Fruit fly (Drosophila melanogaster) whole organism, embryonic: Measurements from ENCODE around the gene ds.

Experiments used
- ATbp ChIP-seq: fragments of 200-800 bp; sonication (Bioruptor generic); optimal IDR thresholded peaks from 2 replicates; lab custom pipeline; 2017; ENCODE audit warnings: missing biosample characterization, mild to moderate bottlenecking, missing genetic modification characterization, missing genetic modification reagents
- CG11723 ChIP-seq: fragments of 200-800 bp; sonication (Bioruptor generic); optimal IDR thresholded peaks from 2 replicates; lab custom pipeline; 2017; ENCODE audit warnings: missing biosample characterization, mild to moderate bottlenecking, missing genetic modification characterization
- CG12769 ChIP-seq: fragments of 200-800 bp; sonication (Bioruptor generic); optimal IDR thresholded peaks from 2 replicates; lab custom pipeline; 2019; ENCODE audit warnings: missing biosample characterization, mild to moderate bottlenecking, missing genetic modification characterization, moderate library complexity
- CG13775 ChIP-seq: fragments of 200-800 bp; sonication (Bioruptor generic); optimal IDR thresholded peaks from 3 replicates; lab custom pipeline; 2017; ENCODE audit warnings: missing biosample characterization, mild to moderate bottlenecking, missing genetic modification characterization
- CG15011 ChIP-seq: fragments of 200-800 bp; sonication (Bioruptor generic); optimal IDR thresholded peaks from 3 replicates; lab custom pipeline; 2018; ENCODE audit warnings: missing biosample characterization, mild to moderate bottlenecking, missing genetic modification characterization
- CG15479 ChIP-seq: fragments of 200-800 bp; sonication (Bioruptor generic); optimal IDR thresholded peaks from 3 replicates; lab custom pipeline; 2019; ENCODE audit warnings: missing biosample characterization, mild to moderate bottlenecking, missing genetic modification characterization, moderate library complexity
- CG1603 ChIP-seq: fragments of 200-800 bp; sonication (Bioruptor generic); optimal IDR thresholded peaks from 2 replicates; lab custom pipeline; 2019; ENCODE audit warnings: missing biosample characterization, mild to moderate bottlenecking, missing genetic modification characterization, moderate library complexity
- CG2199 ChIP-seq: fragments of 200-800 bp; sonication (Bioruptor generic); IDR thresholded peaks from 3 replicates; pipeline ENCODE4 v1.3.6; 2022; ENCODE audit warnings: missing biosample characterization, missing genetic modification characterization
- CG30020 ChIP-seq: fragments of 200-800 bp; optimal IDR thresholded peaks from 2 replicates; lab custom pipeline; 2019; ENCODE audit warnings: missing biosample characterization, mild to moderate bottlenecking, missing genetic modification characterization, moderate library complexity
- CG32772 ChIP-seq: fragments of 200-800 bp; sonication (Bioruptor generic); IDR thresholded peaks from 2 replicates; pipeline ENCODE4 v1.3.6; 2022; ENCODE audit warnings: missing biosample characterization, missing genetic modification characterization
- CG34224 ChIP-seq: fragments of 200-800 bp; sonication (Bioruptor generic); IDR thresholded peaks from 3 replicates; pipeline ENCODE4 v1.3.6; 2022; ENCODE audit warnings: missing biosample characterization, missing genetic modification characterization; ENCODE audit not compliant: partially characterized antibody
- CG34376 ChIP-seq: fragments of 200-800 bp; sonication (Bioruptor generic); optimal IDR thresholded peaks from 2 replicates; lab custom pipeline; 2018; ENCODE audit warnings: missing biosample characterization, mild to moderate bottlenecking, missing genetic modification characterization
- CG4707 ChIP-seq: fragments of 200-800 bp; sonication (Bioruptor generic); optimal IDR thresholded peaks from 2 replicates; lab custom pipeline; 2018; ENCODE audit warnings: missing biosample characterization, mild to moderate bottlenecking, missing genetic modification characterization, moderate library complexity
- CG7271 ChIP-seq: fragments of 200-800 bp; sonication (Bioruptor generic); optimal IDR thresholded peaks from 2 replicates; lab custom pipeline; 2018; ENCODE audit warnings: missing biosample characterization, mild to moderate bottlenecking, missing genetic modification characterization, moderate library complexity
- CHES-1-like ChIP-seq: fragments of 200-800 bp; sonication (Bioruptor generic); optimal IDR thresholded peaks from 2 replicates; lab custom pipeline; 2016; ENCODE audit warnings: missing biosample characterization, missing genetic modification characterization
- CTCF ChIP-seq: fragments of 200-800 bp; sonication (Bioruptor generic); optimal IDR thresholded peaks from 2 replicates; lab custom pipeline; 2017; ENCODE audit warnings: missing biosample characterization, mild to moderate bottlenecking, missing genetic modification characterization, moderate library complexity
- Deaf1 ChIP-seq: fragments of 200-800 bp; optimal IDR thresholded peaks from 3 replicates; lab custom pipeline; 2019; ENCODE audit warnings: missing biosample characterization, mild to moderate bottlenecking, missing genetic modification characterization, moderate library complexity
- Dfd ChIP-seq, 2 experiments: fragments of >200 bp; optimal IDR thresholded peaks; 2 replicates each; lab custom pipeline; 2017; ENCODE audit warnings: missing biosample characterization in 2 of 2, missing genetic modification characterization in 2 of 2
- Drgx ChIP-seq: fragments of 200-800 bp; sonication (Bioruptor generic); IDR thresholded peaks from 2 replicates; pipeline ENCODE4 v1.3.6; 2022; ENCODE audit warnings: missing biosample characterization, missing genetic modification characterization
- Hr51 ChIP-seq, 2 experiments: fragments of 200-800 bp; sonication (Bioruptor generic); optimal IDR thresholded peaks; 2 replicates in 1 of 2; 3 replicates in 1 of 2; lab custom pipeline; 2016 to 2018; ENCODE audit warnings: missing biosample characterization in 2 of 2, missing genetic modification characterization in 2 of 2, mild to moderate bottlenecking in 1 of 2, moderate library complexity in 1 of 2
- MTF-1 ChIP-seq: fragments of 200-800 bp; sonication (Bioruptor generic); optimal IDR thresholded peaks from 2 replicates; lab custom pipeline; 2018; ENCODE audit warnings: missing biosample characterization, mild to moderate bottlenecking, missing genetic modification characterization, borderline replicate concordance
- Nf-YA ChIP-seq: fragments of 200-800 bp; sonication (Bioruptor generic); IDR thresholded peaks from 2 replicates; pipeline ENCODE4 v1.3.6; 2022; ENCODE audit warnings: missing biosample characterization, missing genetic modification characterization
- Stat92E ChIP-seq, 3 experiments: fragments of >200 bp in 2 of 3; fragments of 200-800 bp in 1 of 3; sonication (Bioruptor generic) in 1 of 3; optimal IDR thresholded peaks; 2 replicates each; lab custom pipeline; 2017 to 2019; ENCODE audit warnings: missing biosample characterization in 3 of 3, missing genetic modification characterization in 3 of 3, mild to moderate bottlenecking in 1 of 3, moderate library complexity in 1 of 3
- TFAM ChIP-seq: fragments of 200-800 bp; sonication (Bioruptor generic); optimal IDR thresholded peaks from 2 replicates; lab custom pipeline; 2017; ENCODE audit warnings: missing biosample characterization, missing genetic modification characterization, inconsistent platforms
- Tbp ChIP-seq: fragments of >200 bp; optimal IDR thresholded peaks from 2 replicates; lab custom pipeline; 2018; ENCODE audit warnings: missing biosample characterization, missing genetic modification characterization
- Xbp1 ChIP-seq: fragments of 200-800 bp; sonication (Bioruptor generic); optimal IDR thresholded peaks from 3 replicates; lab custom pipeline; 2016; ENCODE audit warnings: missing biosample characterization, mild to moderate bottlenecking, missing genetic modification characterization
- bbx ChIP-seq: fragments of 200-800 bp; sonication (Bioruptor generic); IDR thresholded peaks from 2 replicates; pipeline ENCODE4 v1.3.6; 2022; ENCODE audit warnings: missing biosample characterization, missing genetic modification characterization; ENCODE audit not compliant: partially characterized antibody
- bowl ChIP-seq: fragments of 200-800 bp; sonication (Bioruptor generic); IDR thresholded peaks from 2 replicates; pipeline ENCODE4 v1.3.6; 2022; ENCODE audit warnings: missing biosample characterization, missing genetic modification characterization
- crol ChIP-seq: fragments of 200-800 bp; sonication (Bioruptor generic); IDR thresholded peaks from 2 replicates; pipeline ENCODE4 v1.3.6; 2022; ENCODE audit warnings: missing biosample characterization, missing genetic modification characterization
- dmrt99B ChIP-seq: fragments of 200-800 bp; sonication (Bioruptor generic); optimal IDR thresholded peaks from 2 replicates; lab custom pipeline; 2018; ENCODE audit warnings: missing biosample characterization, mild to moderate bottlenecking, missing genetic modification characterization, moderate library complexity
- grn ChIP-seq: fragments of 200-800 bp; sonication (Bioruptor generic); optimal IDR thresholded peaks from 3 replicates; lab custom pipeline; 2017; ENCODE audit warnings: missing biosample characterization, missing genetic modification characterization
- ind ChIP-seq: fragments of 200-800 bp; sonication (Bioruptor generic); optimal IDR thresholded peaks from 3 replicates; lab custom pipeline; 2016; ENCODE audit warnings: missing biosample characterization, missing genetic modification characterization
- otp ChIP-seq: fragments of 200-800 bp; sonication (Bioruptor generic); IDR thresholded peaks from 3 replicates; pipeline ENCODE4, ENCODE4 v1.3.6; 2022; ENCODE audit warnings: missing biosample characterization, missing genetic modification characterization
- pros ChIP-seq: fragments of 200-800 bp; sonication (Bioruptor generic); optimal IDR thresholded peaks from 3 replicates; lab custom pipeline; 2019; ENCODE audit warnings: missing biosample characterization, mild to moderate bottlenecking, missing genetic modification characterization, moderate library complexity
- pum ChIP-seq: fragments of 200-800 bp; sonication (Bioruptor generic); optimal IDR thresholded peaks from 2 replicates; lab custom pipeline; 2016; ENCODE audit warnings: missing biosample characterization, missing genetic modification characterization
- ro ChIP-seq: fragments of 200-800 bp; sonication (Bioruptor generic); IDR thresholded peaks from 2 replicates; pipeline ENCODE4 v1.3.6; 2022; ENCODE audit warnings: missing biosample characterization, missing genetic modification characterization
- sens ChIP-seq: fragments of 200-800 bp; sonication (Bioruptor generic); peaks from one replicate; lab custom pipeline; 2016; ENCODE audit warnings: missing biosample characterization, missing genetic modification characterization
- sqz ChIP-seq: fragments of 200-800 bp; sonication (Bioruptor generic); optimal IDR thresholded peaks from 3 replicates; lab custom pipeline; 2018; ENCODE audit warnings: missing biosample characterization, mild to moderate bottlenecking, missing genetic modification characterization
- trh ChIP-seq: fragments of 200-800 bp; sonication (Bioruptor generic); optimal IDR thresholded peaks from 2 replicates; lab custom pipeline; 2016; ENCODE audit warnings: missing biosample characterization, missing genetic modification characterization
- unc-4 ChIP-seq: fragments of 200-800 bp; sonication (Bioruptor generic); IDR thresholded peaks from 2 replicates; pipeline ENCODE4 v1.3.6; 2022; ENCODE audit warnings: missing biosample characterization, missing genetic modification characterization; ENCODE audit not compliant: partially characterized antibody
- zen ChIP-seq: fragments of 200-800 bp; sonication (Bioruptor generic); optimal IDR thresholded peaks from 3 replicates; lab custom pipeline; 2018; ENCODE audit warnings: missing biosample characterization, mild to moderate bottlenecking, missing genetic modification characterization, moderate library complexity

Gene ds

dm6 chr2L:713232-713631, 1.6 kb downstream of the ds start (continued):
- no peak for TF ChIP-seq CG7271
- TF ChIP-seq sqz (GFP tag; lab: Kevin White, UChicago), result peak; percentile 50
- peak; percentile 43; the same call in 1 of the 3 replicates for TF ChIP-seq CG2199
- no peak for TF ChIP-seq CG12769 (tag; lab: Kevin White, UChicago)
- TF ChIP-seq CG15479 (GFP tag; lab: Kevin White, UChicago), result peak; percentile 25
- no peak for TF ChIP-seq bbx (GFP tag; lab: Robert Waterston, UW)
- no peak for TF ChIP-seq crol (GFP tag; lab: Robert Waterston, UW)
- TF ChIP-seq pros (GFP tag; lab: Kevin White, UChicago), result peak; percentile 46
- TF ChIP-seq ind (GFP tag; lab: Kevin White, UChicago), result no peak
- no peak for TF ChIP-seq Hr51 (GFP tag; optimal IDR thresholded peaks at IDR 0.05; lab: Kevin White, UChicago)
- no peak for TF ChIP-seq CG13775 (GFP tag; lab: Kevin White, UChicago)
- TF ChIP-seq CG34376 (GFP tag; lab: Kevin White, UChicago), result no peak
- 0 out of 2 replicates have a peak, but pooled peaks have one; percentile 37 for TF ChIP-seq CG32772 (GFP tag; lab: Robert Waterston, UW)
- no peak for TF ChIP-seq CTCF (GFP tag; lab: Kevin White, UChicago)
- TF ChIP-seq grn, result peak; percentile 66
- TF ChIP-seq Stat92E (GFP tag; optimal IDR thresholded peaks at IDR 0.05; lab: Kevin White, UChicago), result peak in 1 of 3 experiments; percentile 76
- TF ChIP-seq CG4707 (GFP tag; lab: Kevin White, UChicago), result no peak
- TF ChIP-seq, all 482 proteins: peak for 9

dm6 chr2L:712281-712680, 2.5 kb downstream of the ds start:
- TF ChIP-seq Nf-YA (GFP tag; lab: Robert Waterston, UW), result no peak
- no peak for TF ChIP-seq Xbp1 (GFP tag; lab: Kevin White, UChicago)
- TF ChIP-seq MTF-1 (GFP tag; lab: Kevin White, UChicago), result no peak
- no peak for TF ChIP-seq CG34224 (GFP tag; lab: Robert Waterston, UW)
- TF ChIP-seq Drgx, result peak; percentile 24; the same call in 1 of the 2 replicates
- no peak for TF ChIP-seq pum (GFP tag; lab: Kevin White, UChicago)
- no peak for TF ChIP-seq TFAM
- no peak for TF ChIP-seq CG30020 (tag; lab: Kevin White, UChicago)
- TF ChIP-seq Tbp (GFP tag; lab: Kevin White, UChicago), result no peak
- TF ChIP-seq CG1603, result peak; percentile 21
- no peak for TF ChIP-seq CG11723 (GFP tag; lab: Kevin White, UChicago)
- no peak for TF ChIP-seq CG15011 (GFP tag; lab: Kevin White, UChicago)
- no peak for TF ChIP-seq ro (GFP tag; lab: Robert Waterston, UW)
- TF ChIP-seq Dfd (GFP tag; optimal IDR thresholded peaks at IDR 0.05; lab: Kevin White, UChicago), result no peak
- TF ChIP-seq Deaf1 (tag; lab: Kevin White, UChicago), result no peak
- no peak for TF ChIP-seq zen (tag; lab: Kevin White, UChicago)
- TF ChIP-seq dmrt99B (tag; lab: Kevin White, UChicago), result no peak
- TF ChIP-seq ATbp (GFP tag; lab: Kevin White, UChicago), result no peak
- no peak for TF ChIP-seq CHES-1-like (GFP tag; lab: Kevin White, UChicago)
- TF ChIP-seq unc-4 (GFP tag; lab: Robert Waterston, UW), result no peak
- TF ChIP-seq trh (GFP tag; lab: Kevin White, UChicago), result no peak
- peak; percentile 60 for TF ChIP-seq sens (GFP tag; lab: Kevin White, UChicago)
- no peak for TF ChIP-seq sqz (GFP tag; lab: Kevin White, UChicago)
- TF ChIP-seq bowl, result no peak
- 0 out of 3 replicates have a peak, but pooled peaks have one; percentile 27 for TF ChIP-seq otp (GFP tag; lab: Robert Waterston, UW)
- TF ChIP-seq CG13775 (GFP tag; lab: Kevin White, UChicago), result no peak
